Worm (Caenorhabditis elegans) whole organism, L4/young adult: ENCODE data around the gene F44E2.3.

ENCODE experiments used
- W03F9.2 ChIP-seq: fragments of 150-350 bp; optimal IDR thresholded peaks from 2 replicates; lab custom pipeline; 2014; ENCODE audit warnings: missing biosample characterization, missing genetic modification characterization
- dao-5 ChIP-seq: sonication (generic microtip); optimal IDR thresholded peaks from 2 replicates; lab custom pipeline; 2016; ENCODE audit warnings: missing genotype, missing genetic modification characterization, moderate library complexity, missing compliant biosample characterization

- TF ChIP-seq dao-5 = no peak
- TF ChIP-seq W03F9.2 (tag; lab: Kevin White, UChicago) = no peak
Observed at ce11 chrIII:8809245-8809971, 19.7 kb downstream of the F44E2.3 start, which contains the start of gene prx-19.
